Fruit fly (Drosophila melanogaster): ENCODE results near the gene Srg1.

The Srg1 gene

DNA sequence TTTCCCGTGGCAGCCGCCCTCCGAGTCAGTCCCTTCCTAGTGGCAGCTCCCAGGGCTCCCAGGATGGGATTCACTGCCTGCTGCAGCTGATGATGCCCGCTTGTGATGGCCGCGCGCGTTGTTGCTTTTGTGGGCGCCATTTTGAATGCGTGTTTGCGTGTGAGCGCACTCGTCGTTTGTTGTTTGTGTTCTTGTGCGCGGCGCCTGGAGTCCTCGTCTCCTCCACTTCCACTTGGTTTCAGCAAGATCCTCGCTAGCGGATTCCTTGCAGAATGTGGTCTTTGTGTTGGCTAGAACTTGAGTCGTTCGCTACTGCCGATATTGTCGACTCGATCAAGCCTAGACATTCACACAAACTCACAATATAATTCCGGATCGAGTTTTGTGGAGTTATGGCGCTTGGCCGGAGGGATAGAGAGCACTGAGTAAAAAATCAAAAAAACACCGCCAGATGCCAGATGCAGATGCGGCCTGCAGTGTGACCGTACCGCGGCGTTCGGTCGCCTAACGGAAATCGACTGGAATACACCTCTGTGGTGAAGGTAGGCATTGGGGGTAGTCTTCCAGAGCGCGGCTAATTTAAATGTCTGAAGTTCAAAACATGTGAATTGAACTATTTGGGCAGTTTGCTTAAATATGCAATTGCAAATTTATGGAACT lies 6.0 kb upstream of the Srg1 start, which contains the start of gene CycB3 (continued):
- no peak for TF ChIP-seq fd96Cb (tag; optimal IDR thresholded peaks at IDR 0.05)
- no peak for TF ChIP-seq CG16863 (GFP tag; optimal IDR thresholded peaks at IDR 0.05)
- TF ChIP-seq CG4854 (GFP tag; optimal IDR thresholded peaks at IDR 0.05) = peak; percentile 7
- TF ChIP-seq slou (GFP tag; optimal IDR thresholded peaks at IDR 0.05) = no peak
- peak in 1 of 2 experiments; percentile 58 for TF ChIP-seq insv (GFP tag; optimal IDR thresholded peaks at IDR 0.05)
- TF ChIP-seq Gug (GFP tag; IDR thresholded peaks at IDR 0.05) = no peak
- no peak for TF ChIP-seq scrt (GFP tag; optimal IDR thresholded peaks at IDR 0.05)
- TF ChIP-seq CG5245 (GFP tag; optimal IDR thresholded peaks at IDR 0.05) = no peak
- peak; percentile 19; the same call in 1 of the 2 replicates for TF ChIP-seq sob (GFP tag; IDR thresholded peaks at IDR 0.05)
- 0 out of 2 replicates have a peak, but pooled peaks have one; percentile 30 for TF ChIP-seq tna (GFP tag; IDR thresholded peaks at IDR 0.05; ENCODE audit: partially characterized antibody)
- peak; percentile 21; the same call in 1 of the 2 replicates for TF ChIP-seq Nf-YA (GFP tag; IDR thresholded peaks at IDR 0.05)
- peak; percentile 91 for TF ChIP-seq CG1603 (tag; optimal IDR thresholded peaks at IDR 0.05)
- no peak for TF ChIP-seq Vsx1 (GFP tag; optimal IDR thresholded peaks at IDR 0.05)
- no peak for TF ChIP-seq Atf3 (GFP tag; optimal IDR thresholded peaks at IDR 0.05)
- peak; percentile 100 for TF ChIP-seq E2f2 (GFP tag; IDR thresholded peaks at IDR 0.05)
- no peak for TF ChIP-seq CG1602 (GFP tag; optimal IDR thresholded peaks at IDR 0.05)
- no peak for TF ChIP-seq Abd-B (GFP tag; optimal IDR thresholded peaks at IDR 0.05)
- TF ChIP-seq CG14050 (GFP tag; IDR thresholded peaks at IDR 0.05) = no peak
- TF ChIP-seq Hr3 (GFP tag; optimal IDR thresholded peaks at IDR 0.05) = no peak
- peak; percentile 20; the same call in 1 of the 2 replicates for TF ChIP-seq ttk (GFP tag; IDR thresholded peaks at IDR 0.05)
- no peak for TF ChIP-seq z (GFP tag; IDR thresholded peaks at IDR 0.05)
- peak; percentile 17 for TF ChIP-seq CG18262 (tag; optimal IDR thresholded peaks at IDR 0.05)
- peak; percentile 41 for TF ChIP-seq CG3281 (GFP tag; optimal IDR thresholded peaks at IDR 0.05)
- TF ChIP-seq CG34376 (GFP tag; optimal IDR thresholded peaks at IDR 0.05) = no peak
- no peak for TF ChIP-seq CG7556 (GFP tag; optimal IDR thresholded peaks at IDR 0.05)
- TF ChIP-seq CG6683 (GFP tag; optimal IDR thresholded peaks at IDR 0.05) = no peak
- no peak for TF ChIP-seq D (optimal IDR thresholded peaks at IDR 0.05)
- TF ChIP-seq D (GFP tag; optimal IDR thresholded peaks at IDR 0.05) = no peak
- 0 out of 2 replicates have a peak, but pooled peaks have one; percentile 22 for TF ChIP-seq CG4360 (GFP tag; IDR thresholded peaks at IDR 0.05)
- TF ChIP-seq kay (GFP tag; optimal IDR thresholded peaks at IDR 0.05) = no peak
- TF ChIP-seq CG16813 (GFP tag; IDR thresholded peaks at IDR 0.05; ENCODE audit: partially characterized antibody) = no peak
- no peak for TF ChIP-seq CG8281 (tag; optimal IDR thresholded peaks at IDR 0.05)
- no peak for TF ChIP-seq CG13894 (tag; optimal IDR thresholded peaks at IDR 0.05)
- TF ChIP-seq Ravus (GFP tag; IDR thresholded peaks at IDR 0.05) = no peak
- no peak for TF ChIP-seq gcm2 (GFP tag; optimal IDR thresholded peaks at IDR 0.05)
- TF ChIP-seq bsh (GFP tag; optimal IDR thresholded peaks at IDR 0.05) = no peak
- no peak for TF ChIP-seq CG3995 (GFP tag; optimal IDR thresholded peaks at IDR 0.05)
- TF ChIP-seq Lim3 (GFP tag; IDR thresholded peaks at IDR 0.05) = no peak
- no peak for TF ChIP-seq mam (GFP tag; optimal IDR thresholded peaks at IDR 0.05)
- no peak for TF ChIP-seq Trl (optimal IDR thresholded peaks at IDR 0.05)
- no peak for TF ChIP-seq Trl (GFP tag; optimal IDR thresholded peaks at IDR 0.05)
- peak; percentile 88 for TF ChIP-seq Med (GFP tag)
- TF ChIP-seq MTF-1 (GFP tag; optimal IDR thresholded peaks at IDR 0.05; ENCODE audit: borderline replicate concordance) = peak; percentile 63
- TF ChIP-seq lola (GFP tag; optimal IDR thresholded peaks at IDR 0.05) = no peak
- no peak for TF ChIP-seq kah (GFP tag; optimal IDR thresholded peaks at IDR 0.05)
- TF ChIP-seq CG8478 (optimal IDR thresholded peaks at IDR 0.05) = no peak
- TF ChIP-seq pnt (GFP tag; optimal IDR thresholded peaks at IDR 0.05) = no peak
- TF ChIP-seq HmgD (GFP tag; optimal IDR thresholded peaks at IDR 0.05) = peak; percentile 37
- TF ChIP-seq CG3726 (GFP tag; IDR thresholded peaks at IDR 0.05) = no peak
- TF ChIP-seq jigr1 (GFP tag; IDR thresholded peaks at IDR 0.05) = no peak
- TF ChIP-seq chm (GFP tag; IDR thresholded peaks at IDR 0.05) = peak; percentile 44; the same call in 1 of the 2 replicates

Data from whole organism, embryonic.